Worm (Caenorhabditis elegans) whole organism, L4 larva: ENCODE measurements around the gene faxc-1.
A peak's percentile ranks its signal among the peaks of the same experiment; 100 is the strongest.

Experiments
- D1046.2 ChIP-seq: fragments of 200-800 bp; sonication (Bioruptor generic); IDR thresholded peaks from 2 replicates; pipeline ENCODE4 v1.3.6; 2022; ENCODE audit warnings: missing genetic modification characterization, missing compliant biosample characterization
- F10B5.3 ChIP-seq: sonication (generic microtip); optimal IDR thresholded peaks from 2 replicates; lab custom pipeline; 2016; ENCODE audit warnings: mild to moderate bottlenecking, missing genetic modification characterization, missing compliant biosample characterization
- F26F4.8 ChIP-seq: fragments of 200-800 bp; sonication (Bioruptor generic); conservative IDR thresholded peaks from 2 replicates; pipeline ENCODE4 v1.3.6; 2022; ENCODE audit warnings: missing genetic modification characterization, missing compliant biosample characterization
- F37D6.2 ChIP-seq: sonication (generic microtip); optimal IDR thresholded peaks from 2 replicates; lab custom pipeline; 2016; ENCODE audit warnings: mild to moderate bottlenecking, missing genetic modification characterization, missing compliant biosample characterization
- F44E2.7 ChIP-seq: fragments of 200-800 bp; sonication (Bioruptor generic); IDR thresholded peaks from 2 replicates; pipeline ENCODE4 v2.1.2; 2022; ENCODE audit warnings: missing genetic modification characterization, missing compliant biosample characterization
- F49E8.2 ChIP-seq: sonication (generic microtip); optimal IDR thresholded peaks from 2 replicates; lab custom pipeline; 2016; ENCODE audit warnings: missing compliant biosample characterization, mild to moderate bottlenecking, missing genetic modification characterization, borderline replicate concordance
- Y105C5A.15 ChIP-seq: fragments of 200-800 bp; sonication (Bioruptor generic); IDR thresholded peaks from 2 replicates; pipeline ENCODE4 v1.3.6; 2022; ENCODE audit warnings: missing genetic modification characterization, missing compliant biosample characterization
- Y5F2A.4 ChIP-seq: fragments of 200-800 bp; sonication (Bioruptor generic); optimal IDR thresholded peaks from 2 replicates; lab custom pipeline; 2018; ENCODE audit warnings: mild to moderate bottlenecking, missing genetic modification characterization, missing compliant biosample characterization
- ZK337.2 ChIP-seq: fragments of 200-800 bp; sonication (Bioruptor generic); IDR thresholded peaks from 2 replicates; pipeline ENCODE4 v1.3.6; 2022; ENCODE audit warnings: missing genetic modification reagents, missing genetic modification characterization, missing compliant biosample characterization
- aly-2 ChIP-seq: sonication (generic microtip); optimal IDR thresholded peaks from 2 replicates; lab custom pipeline; 2018; ENCODE audit warnings: missing biosample characterization, missing genetic modification characterization
- ama-1 ChIP-seq: fragments of 150-350 bp; optimal IDR thresholded peaks from 2 replicates; lab custom pipeline; 2014; ENCODE audit warnings: inconsistent platforms, mixed read lengths
- attf-4 ChIP-seq: sonication (generic microtip); optimal IDR thresholded peaks from 3 replicates; lab custom pipeline; 2017; ENCODE audit warnings: missing biosample characterization, missing genetic modification characterization
- ceh-32 ChIP-seq: sonication (generic microtip); optimal IDR thresholded peaks from 2 replicates; lab custom pipeline; 2016; ENCODE audit warnings: mild to moderate bottlenecking, missing genetic modification characterization, missing compliant biosample characterization; ENCODE audit not compliant: poor library complexity
- ceh-44 ChIP-seq: fragments of 200-800 bp; sonication (Bioruptor generic); IDR thresholded peaks from 2 replicates; pipeline ENCODE4 v1.3.6; 2022; ENCODE audit warnings: missing genetic modification reagents, missing genetic modification characterization, missing compliant biosample characterization
- ceh-82 ChIP-seq: sonication (generic microtip); optimal IDR thresholded peaks from 2 replicates; lab custom pipeline; 2017; ENCODE audit warnings: missing biosample characterization, missing genetic modification characterization
- ces-1 ChIP-seq: fragments of 150-350 bp; sonication (generic microtip); optimal IDR thresholded peaks from 4 replicates; lab custom pipeline; 2014; ENCODE audit warnings: missing biosample characterization, missing genetic modification reagents, missing genetic modification characterization
- cey-2 ChIP-seq: sonication (generic microtip); optimal IDR thresholded peaks from 3 replicates; lab custom pipeline; 2017; ENCODE audit warnings: missing genetic modification characterization, mild to moderate bottlenecking, missing compliant biosample characterization, antibody characterized with exemption, borderline replicate concordance; ENCODE audit not compliant: insufficient read depth
- ctbp-1 ChIP-seq: fragments of 200-800 bp; sonication (Bioruptor generic); IDR thresholded peaks from 2 replicates; pipeline ENCODE4 v1.3.6; 2022; ENCODE audit warnings: missing genetic modification reagents, missing genetic modification characterization, missing compliant biosample characterization
- daf-8 ChIP-seq: fragments of 200-800 bp; sonication (Bioruptor generic); IDR thresholded peaks from 2 replicates; pipeline ENCODE4 v1.3.6; 2022; ENCODE audit warnings: missing genetic modification characterization, missing compliant biosample characterization
- dmd-9 ChIP-seq: fragments of 200-800 bp; sonication (Bioruptor generic); IDR thresholded peaks from 2 replicates; pipeline ENCODE4 v1.3.6; 2022; ENCODE audit warnings: missing genetic modification reagents, missing genetic modification characterization, missing compliant biosample characterization
- dpl-1 ChIP-seq: fragments of 150-350 bp; optimal IDR thresholded peaks from 2 replicates; lab custom pipeline; 2014; ENCODE audit warnings: missing biosample characterization, missing genetic modification reagents, missing genetic modification characterization
- duxl-1 ChIP-seq: sonication (generic microtip); optimal IDR thresholded peaks from 2 replicates; lab custom pipeline; 2016; ENCODE audit warnings: mild to moderate bottlenecking, missing genetic modification characterization, moderate library complexity, missing compliant biosample characterization; ENCODE audit not compliant: poor library complexity
- dve-1 ChIP-seq: sonication (generic microtip); optimal IDR thresholded peaks from 2 replicates; lab custom pipeline; 2017; ENCODE audit warnings: antibody characterized with exemption, mild to moderate bottlenecking, missing genetic modification characterization, missing compliant biosample characterization; ENCODE audit not compliant: insufficient read depth
- egl-43 ChIP-seq: fragments of 200-800 bp; sonication (Bioruptor generic); IDR thresholded peaks from 2 replicates; pipeline ENCODE4 v1.3.6; 2022; ENCODE audit warnings: missing genetic modification reagents, missing genetic modification characterization, missing compliant biosample characterization
- fkh-10 ChIP-seq: fragments of 150-350 bp; optimal IDR thresholded peaks from 2 replicates; lab custom pipeline; 2014; ENCODE audit warnings: missing biosample characterization, missing genetic modification reagents, missing genetic modification characterization
- fos-1 ChIP-seq: fragments of 150-350 bp; optimal IDR thresholded peaks from 2 replicates; lab custom pipeline; 2014; ENCODE audit warnings: missing biosample characterization, missing genetic modification characterization
- gei-8 ChIP-seq: fragments of 200-800 bp; sonication (Bioruptor generic); optimal IDR thresholded peaks from 2 replicates; lab custom pipeline; 2018; ENCODE audit warnings: mild to moderate bottlenecking, missing genetic modification characterization, missing compliant biosample characterization
- hif-1 ChIP-seq, 2 experiments: sonication (generic microtip); optimal IDR thresholded peaks; 2 replicates each; lab custom pipeline; 2016 to 2017; ENCODE audit warnings: missing compliant biosample characterization in 2 of 2, missing genetic modification characterization in 2 of 2, missing genetic modification reagents in 2 of 2, missing genotype in 2 of 2, mild to moderate bottlenecking in 1 of 2
- jun-1 ChIP-seq: fragments of 150-350 bp; optimal IDR thresholded peaks from 2 replicates; lab custom pipeline; 2014; ENCODE audit warnings: missing biosample characterization, missing genetic modification reagents, missing genetic modification characterization
- lim-7 ChIP-seq: fragments of 200-800 bp; sonication (Bioruptor generic); IDR thresholded peaks from 2 replicates; pipeline ENCODE4 v1.3.6; 2022; ENCODE audit warnings: missing genetic modification characterization, missing compliant biosample characterization
- lin-13 ChIP-seq: fragments of 150-350 bp; optimal IDR thresholded peaks from 2 replicates; lab custom pipeline; 2014; ENCODE audit warnings: missing biosample characterization, missing genetic modification reagents, missing genetic modification characterization
- lin-29 ChIP-seq: fragments of 200-800 bp; sonication (Bioruptor generic); IDR thresholded peaks from 2 replicates; pipeline ENCODE4 v1.3.6; 2022; ENCODE audit warnings: missing genetic modification reagents, missing genetic modification characterization, missing compliant biosample characterization
- lin-38 ChIP-seq: fragments of 200-800 bp; sonication (Bioruptor generic); IDR thresholded peaks from 2 replicates; pipeline ENCODE4 v1.3.6; 2022; ENCODE audit warnings: missing genetic modification reagents, missing genetic modification characterization, missing compliant biosample characterization
- lsy-2 ChIP-seq, 2 experiments: fragments of 150-350 bp in 1 of 2; sonication (generic microtip) in 1 of 2; optimal IDR thresholded peaks; 2 replicates each; lab custom pipeline; 2014 to 2017; ENCODE audit warnings: missing biosample characterization in 2 of 2, missing genetic modification characterization in 2 of 2
- mdt-29 ChIP-seq: fragments of 200-800 bp; sonication (Bioruptor generic); IDR thresholded peaks from 2 replicates; pipeline ENCODE4 v1.3.6; 2022; ENCODE audit warnings: missing genetic modification reagents, missing genetic modification characterization, missing compliant biosample characterization
- mxl-2 ChIP-seq: fragments of 200-800 bp; sonication (Bioruptor generic); conservative IDR thresholded peaks from 2 replicates; pipeline ENCODE4 v1.3.6; 2022; ENCODE audit warnings: missing genetic modification reagents, missing genetic modification characterization, missing compliant biosample characterization
- nhr-10 ChIP-seq: fragments of 150-350 bp; optimal IDR thresholded peaks from 2 replicates; lab custom pipeline; 2014; ENCODE audit warnings: missing biosample characterization, missing genetic modification characterization
- nhr-102 ChIP-seq: sonication (generic microtip); optimal IDR thresholded peaks from 2 replicates; lab custom pipeline; 2016; ENCODE audit warnings: mild to moderate bottlenecking, missing genetic modification characterization, moderate library complexity, missing compliant biosample characterization
- nhr-111 ChIP-seq: fragments of 200-800 bp; sonication (Bioruptor generic); optimal IDR thresholded peaks from 2 replicates; lab custom pipeline; 2018; ENCODE audit warnings: mild to moderate bottlenecking, missing genetic modification characterization, missing compliant biosample characterization
- nhr-237 ChIP-seq: sonication (generic microtip); optimal IDR thresholded peaks from 2 replicates; lab custom pipeline; 2017; ENCODE audit warnings: missing biosample characterization, missing genetic modification characterization
- nhr-25 ChIP-seq: sonication (generic microtip); optimal IDR thresholded peaks from 2 replicates; lab custom pipeline; 2017; ENCODE audit warnings: missing genetic modification characterization, mild to moderate bottlenecking, missing compliant biosample characterization, antibody characterized with exemption, moderate library complexity, borderline replicate concordance; ENCODE audit not compliant: insufficient read depth
- nhr-28 ChIP-seq: fragments of 150-350 bp; optimal IDR thresholded peaks from 2 replicates; lab custom pipeline; 2014; ENCODE audit warnings: missing biosample characterization, missing genetic modification characterization
- nhr-42 ChIP-seq: fragments of 200-800 bp; sonication (Bioruptor generic); IDR thresholded peaks from 2 replicates; pipeline ENCODE4 v1.3.6; 2022; ENCODE audit warnings: missing genetic modification characterization, missing compliant biosample characterization
- nhr-76 ChIP-seq: fragments of 150-350 bp; optimal IDR thresholded peaks from 2 replicates; lab custom pipeline; 2014; ENCODE audit warnings: missing biosample characterization, missing genetic modification characterization
- pqm-1 ChIP-seq: sonication (generic microtip); optimal IDR thresholded peaks from 2 replicates; lab custom pipeline; 2017; ENCODE audit warnings: missing biosample characterization, missing genetic modification characterization
- rbr-2 ChIP-seq: sonication (generic microtip); optimal IDR thresholded peaks from 2 replicates; lab custom pipeline; 2016; ENCODE audit warnings: missing genotype, missing genetic modification characterization, missing compliant biosample characterization
- skn-1 ChIP-seq: fragments of 150-350 bp; optimal IDR thresholded peaks from 2 replicates; lab custom pipeline; 2014; ENCODE audit warnings: missing biosample characterization, missing genetic modification characterization
- snpc-4 ChIP-seq: fragments of 150-350 bp; optimal IDR thresholded peaks from 2 replicates; lab custom pipeline; 2014; ENCODE audit warnings: missing biosample characterization, missing genetic modification characterization
- zfp-2 ChIP-seq: sonication (generic microtip); optimal IDR thresholded peaks from 2 replicates; lab custom pipeline; 2016; ENCODE audit warnings: mild to moderate bottlenecking, missing genetic modification characterization, missing compliant biosample characterization
- zip-11 ChIP-seq: fragments of 200-800 bp; sonication (Bioruptor generic); IDR thresholded peaks from 2 replicates; pipeline ENCODE4 v1.3.6; 2022; ENCODE audit warnings: missing genetic modification characterization, missing compliant biosample characterization
- ztf-11 ChIP-seq: fragments of 150-350 bp; optimal IDR thresholded peaks from 2 replicates; lab custom pipeline; 2014; ENCODE audit warnings: missing biosample characterization, missing genetic modification characterization
- ztf-7 ChIP-seq: fragments of 150-350 bp; optimal IDR thresholded peaks from 2 replicates; lab custom pipeline; 2014; ENCODE audit warnings: missing biosample characterization, missing genetic modification characterization

Gene faxc-1

ce11 chrII:12222524-12222923 is 41.5 kb upstream of the faxc-1 start (continued):
- TF ChIP-seq ces-1 (no peak), fkh-10 (no peak), nhr-10 (peak; percentile 45), daf-8 (no peak), dpl-1 (peak; percentile 37), hif-1 (tag; optimal IDR thresholded peaks at IDR 0.05; lab: Kevin White, UChicago) (peak in 1 of 2 experiments; percentile 40), fos-1 (no peak), duxl-1 (tag; lab: Kevin White, UChicago) (no peak), aly-2 (tag; lab: Kevin White, UChicago) (no peak), ceh-32 (tag; lab: Kevin White, UChicago) (no peak), zip-11 (GFP tag; lab: Robert Waterston, UW) (no peak), F10B5.3 (tag; lab: Kevin White, UChicago) (peak; percentile 9), F26F4.8 (GFP tag; lab: Robert Waterston, UW) (no peak), ceh-44 (GFP tag; lab: Robert Waterston, UW) (no peak), ceh-82 (tag; lab: Kevin White, UChicago) (no peak), nhr-25 (tag; lab: Kevin White, UChicago) (peak; percentile 83), nhr-76 (no peak), ztf-11 (tag; lab: Kevin White, UChicago) (no peak), D1046.2 (GFP tag; lab: Robert Waterston, UW) (no peak), lin-29 (no peak), nhr-102 (tag; lab: Kevin White, UChicago) (peak; percentile 6), mdt-29 (GFP tag; lab: Robert Waterston, UW) (no peak), dmd-9 (GFP tag; lab: Robert Waterston, UW) (no peak), egl-43 (GFP tag; lab: Robert Waterston, UW) (peak; percentile 65), dve-1 (peak; percentile 64), F49E8.2 (tag; lab: Kevin White, UChicago) (no peak), snpc-4 (tag; lab: Kevin White, UChicago) (no peak), F44E2.7 (GFP tag; lab: Robert Waterston, UW) (0 out of 2 replicates have a peak, but pooled peaks have one; percentile 60)

- no peak for TF ChIP-seq lin-29
- no peak for TF ChIP-seq mxl-2 (GFP tag; lab: Robert Waterston, UW)
- TF ChIP-seq ceh-82 (tag; lab: Kevin White, UChicago): no peak
- no peak for TF ChIP-seq Y105C5A.15
- TF ChIP-seq dpl-1: peak; percentile 48
- peak in 1 of 2 experiments; percentile 53 for TF ChIP-seq lsy-2 (tag; optimal IDR thresholded peaks at IDR 0.05; lab: Kevin White, UChicago)
- no peak for TF ChIP-seq F37D6.2 (tag; lab: Kevin White, UChicago)
- no peak for TF ChIP-seq attf-4
- TF ChIP-seq lin-13 (GFP tag; lab: Kevin White, UChicago): no peak
- TF ChIP-seq zfp-2 (tag; lab: Kevin White, UChicago): no peak
- TF ChIP-seq nhr-42: no peak
- TF ChIP-seq ztf-7 (tag; lab: Kevin White, UChicago): no peak
- no peak for TF ChIP-seq skn-1
- 0 out of 2 replicates have a peak, but pooled peaks have one; percentile 19 for TF ChIP-seq lin-38
- TF ChIP-seq cey-2 (tag; lab: Kevin White, UChicago): no peak
- TF ChIP-seq jun-1 (tag; lab: Kevin White, UChicago): no peak
- no peak for TF ChIP-seq Y5F2A.4 (GFP tag; lab: Kevin White, UChicago)
- no peak for TF ChIP-seq hif-1 (tag; optimal IDR thresholded peaks at IDR 0.05; lab: Kevin White, UChicago)
- TF ChIP-seq pqm-1 (tag; lab: Kevin White, UChicago): no peak
- TF ChIP-seq ZK337.2 (GFP tag; lab: Robert Waterston, UW): no peak
- TF ChIP-seq rbr-2 (tag; lab: Kevin White, UChicago): peak; percentile 23
- TF ChIP-seq lim-7 (GFP tag; lab: Robert Waterston, UW): no peak
- TF ChIP-seq nhr-28: no peak
- TF ChIP-seq nhr-237: no peak
- no peak for TF ChIP-seq ctbp-1 (GFP tag; lab: Robert Waterston, UW)
- no peak for TF ChIP-seq ama-1 (lab: Kevin White, UChicago)
- TF ChIP-seq nhr-111 (GFP tag; lab: Kevin White, UChicago): no peak
- no peak for TF ChIP-seq gei-8 (GFP tag; lab: Kevin White, UChicago)
Observed at ce11 chrII:12224916-12225406, 39.0 kb upstream of the faxc-1 start, which contains the start of the genes pqn-87 and rsr-2. TSS of gene pqn-87 (minus strand) at chrII:12225086. TSS of gene rsr-2 (plus strand) at chrII:12225356.
